Fruit fly (Drosophila melanogaster) whole organism, embryonic: ENCODE measurements around the gene Obp28a.

Experiments
- Atf6 ChIP-seq: fragments of 200-800 bp; sonication (Bioruptor generic); IDR thresholded peaks from 2 replicates; pipeline ENCODE4 v1.3.6; 2022; ENCODE audit warnings: missing biosample characterization, missing genetic modification characterization
- Awh ChIP-seq: fragments of 200-800 bp; sonication (Bioruptor generic); IDR thresholded peaks from 2 replicates; pipeline ENCODE4, ENCODE4 v1.3.6; 2022; ENCODE audit warnings: missing biosample characterization, missing genetic modification characterization
- Blimp-1 ChIP-seq: fragments of 200-800 bp; sonication (Bioruptor generic); optimal IDR thresholded peaks from 3 replicates; lab custom pipeline; 2018; ENCODE audit warnings: missing biosample characterization, missing genetic modification characterization, mild to moderate bottlenecking, moderate library complexity, missing genetic modification reagents
- BtbVII ChIP-seq: fragments of 200-800 bp; sonication (Bioruptor generic); optimal IDR thresholded peaks from 3 replicates; lab custom pipeline; 2017; ENCODE audit warnings: missing biosample characterization, mild to moderate bottlenecking, missing genetic modification characterization
- CG10209 ChIP-seq: fragments of 200-800 bp; sonication (Bioruptor generic); optimal IDR thresholded peaks from 3 replicates; lab custom pipeline; 2017; ENCODE audit warnings: missing biosample characterization, mild to moderate bottlenecking, missing genetic modification characterization, missing genetic modification reagents
- CG10321 ChIP-seq: fragments of 200-800 bp; sonication (Bioruptor generic); IDR thresholded peaks from 2 replicates; pipeline ENCODE4 v1.3.6; 2022; ENCODE audit warnings: missing biosample characterization, missing genetic modification characterization
- CG11560 ChIP-seq: fragments of 200-800 bp; sonication (Bioruptor generic); IDR thresholded peaks from 3 replicates; pipeline ENCODE4 v1.3.6; 2022; ENCODE audit warnings: missing biosample characterization, missing genetic modification characterization
- CG12236 ChIP-seq: fragments of 200-800 bp; sonication (Bioruptor generic); optimal IDR thresholded peaks from 2 replicates; lab custom pipeline; 2016; ENCODE audit warnings: missing biosample characterization, missing genetic modification characterization
- CG13296 ChIP-seq: fragments of 200-800 bp; sonication (Bioruptor generic); optimal IDR thresholded peaks from 3 replicates; lab custom pipeline; 2018; ENCODE audit warnings: missing biosample characterization, mild to moderate bottlenecking, missing genetic modification characterization
- CG14441 ChIP-seq: fragments of 200-800 bp; sonication (Bioruptor generic); IDR thresholded peaks from 2 replicates; pipeline ENCODE4 v1.3.6; 2022; ENCODE audit warnings: missing biosample characterization, missing genetic modification characterization
- CG15269 ChIP-seq: fragments of 200-800 bp; sonication (Bioruptor generic); optimal IDR thresholded peaks from 2 replicates; lab custom pipeline; 2018; ENCODE audit warnings: missing biosample characterization, mild to moderate bottlenecking, missing genetic modification characterization, moderate library complexity
- CG16779 ChIP-seq: fragments of 200-800 bp; sonication (Bioruptor generic); IDR thresholded peaks from 2 replicates; pipeline ENCODE4 v1.3.6; 2022; ENCODE audit warnings: missing biosample characterization, missing genetic modification characterization
- CG18011 ChIP-seq: fragments of 200-800 bp; sonication (Bioruptor generic); optimal IDR thresholded peaks from 2 replicates; lab custom pipeline; 2017; ENCODE audit warnings: missing biosample characterization, missing genetic modification characterization, mild to moderate bottlenecking, moderate library complexity, missing genotype
- CG31365 ChIP-seq: fragments of 200-800 bp; sonication (Bioruptor generic); optimal IDR thresholded peaks from 2 replicates; lab custom pipeline; 2018; ENCODE audit warnings: missing biosample characterization, mild to moderate bottlenecking, missing genetic modification characterization
- CG4282 ChIP-seq: fragments of 200-800 bp; sonication (Bioruptor generic); optimal IDR thresholded peaks from 2 replicates; lab custom pipeline; 2016; ENCODE audit warnings: missing biosample characterization, missing genetic modification characterization
- CG8388 ChIP-seq: fragments of 200-800 bp; sonication (Bioruptor generic); optimal IDR thresholded peaks from 2 replicates; lab custom pipeline; 2019; ENCODE audit warnings: missing biosample characterization, mild to moderate bottlenecking, missing genetic modification characterization, moderate library complexity
- CG9437 ChIP-seq: fragments of 200-800 bp; sonication (Bioruptor generic); optimal IDR thresholded peaks from 2 replicates; lab custom pipeline; 2018; ENCODE audit warnings: missing biosample characterization, mild to moderate bottlenecking, missing genetic modification characterization
- D ChIP-seq, 2 experiments: fragments of 200-800 bp in 1 of 2; fragments of >200 bp in 1 of 2; sonication (Bioruptor generic) in 1 of 2; optimal IDR thresholded peaks; 2 replicates in 1 of 2; 3 replicates in 1 of 2; lab custom pipeline; 2017; ENCODE audit warnings: mild to moderate bottlenecking in 1 of 2, missing biosample characterization in 1 of 2, missing genetic modification characterization in 1 of 2, missing genetic modification reagents in 1 of 2
- Dad ChIP-seq: fragments of 200-800 bp; sonication (Bioruptor generic); optimal IDR thresholded peaks from 3 replicates; lab custom pipeline; 2016; ENCODE audit warnings: missing biosample characterization, missing genetic modification characterization
- Deaf1 ChIP-seq: fragments of 200-800 bp; optimal IDR thresholded peaks from 3 replicates; lab custom pipeline; 2019; ENCODE audit warnings: missing biosample characterization, mild to moderate bottlenecking, missing genetic modification characterization, moderate library complexity
- Dip3 ChIP-seq: fragments of 200-800 bp; sonication (Bioruptor generic); optimal IDR thresholded peaks from 3 replicates; lab custom pipeline; 2016; ENCODE audit warnings: missing biosample characterization, missing genetic modification characterization
- Lim3 ChIP-seq: fragments of 200-800 bp; sonication (Bioruptor generic); IDR thresholded peaks from 2 replicates; pipeline ENCODE4 v1.3.6; 2022; ENCODE audit warnings: missing biosample characterization, missing genetic modification characterization
- Med ChIP-seq: fragments of 200-800 bp; sonication (Bioruptor generic); peaks from one replicate; lab custom pipeline; 2016; ENCODE audit warnings: missing biosample characterization, missing genetic modification characterization, mild to moderate bottlenecking, inconsistent platforms, moderate library complexity
- NC2α ChIP-seq: fragments of 200-800 bp; sonication (Bioruptor generic); optimal IDR thresholded peaks from 2 replicates; lab custom pipeline; 2016; ENCODE audit warnings: missing biosample characterization, missing genetic modification characterization
- Side ChIP-seq: fragments of 200-800 bp; sonication (Bioruptor generic); optimal IDR thresholded peaks from 2 replicates; lab custom pipeline; 2016; ENCODE audit warnings: missing biosample characterization, missing genetic modification characterization
- Taf1 ChIP-seq: fragments of 200-800 bp; sonication (Bioruptor generic); IDR thresholded peaks from 2 replicates; pipeline ENCODE4 v1.3.6; 2022; ENCODE audit warnings: missing biosample characterization, missing genetic modification characterization
- abd-A ChIP-seq: fragments of 200-800 bp; sonication (Bioruptor generic); optimal IDR thresholded peaks from 3 replicates; lab custom pipeline; 2019; ENCODE audit warnings: missing biosample characterization, mild to moderate bottlenecking, missing genetic modification characterization, moderate library complexity
- cato ChIP-seq: fragments of 200-800 bp; sonication (Bioruptor generic); optimal IDR thresholded peaks from 2 replicates; lab custom pipeline; 2016; ENCODE audit warnings: missing biosample characterization, missing genetic modification characterization, borderline replicate concordance
- corto ChIP-seq: fragments of 200-800 bp; sonication (Bioruptor generic); optimal IDR thresholded peaks from 2 replicates; lab custom pipeline; 2016; ENCODE audit warnings: missing biosample characterization, mild to moderate bottlenecking, missing genetic modification characterization, moderate library complexity
- crol ChIP-seq: fragments of 200-800 bp; sonication (Bioruptor generic); IDR thresholded peaks from 2 replicates; pipeline ENCODE4 v1.3.6; 2022; ENCODE audit warnings: missing biosample characterization, missing genetic modification characterization
- dmrt11E ChIP-seq: fragments of 200-800 bp; sonication (Bioruptor generic); optimal IDR thresholded peaks from 3 replicates; lab custom pipeline; 2018; ENCODE audit warnings: missing biosample characterization, mild to moderate bottlenecking, missing genetic modification characterization, moderate library complexity
- dpn ChIP-seq, 2 experiments: fragments of 200-800 bp; sonication (Bioruptor generic); optimal IDR thresholded peaks; 3 replicates each; lab custom pipeline; 2016; ENCODE audit warnings: missing biosample characterization in 2 of 2, missing genetic modification characterization in 2 of 2
- exex ChIP-seq: fragments of 200-800 bp; sonication (Bioruptor generic); optimal IDR thresholded peaks from 4 replicates; lab custom pipeline; 2018; ENCODE audit warnings: missing biosample characterization, mild to moderate bottlenecking, missing genetic modification characterization, moderate library complexity
- fru ChIP-seq: fragments of >200 bp; optimal IDR thresholded peaks from 2 replicates; lab custom pipeline; 2017
- gsb-n ChIP-seq: fragments of 200-800 bp; sonication (Bioruptor generic); optimal IDR thresholded peaks from 3 replicates; lab custom pipeline; 2018; ENCODE audit warnings: missing biosample characterization, mild to moderate bottlenecking, missing genetic modification characterization
- hth ChIP-seq: fragments of >200 bp; optimal IDR thresholded peaks from 2 replicates; lab custom pipeline; 2017; ENCODE audit warnings: inconsistent platforms
- kni ChIP-seq: fragments of 200-800 bp; sonication (Bioruptor generic); optimal IDR thresholded peaks from 3 replicates; lab custom pipeline; 2017; ENCODE audit warnings: mild to moderate bottlenecking, missing biosample characterization, missing genetic modification reagents, missing genetic modification characterization
- mld ChIP-seq: fragments of 200-800 bp; sonication (Bioruptor generic); IDR thresholded peaks from 3 replicates; pipeline ENCODE4 v1.3.6; 2022; ENCODE audit warnings: missing biosample characterization, missing genetic modification characterization; ENCODE audit not compliant: partially characterized antibody
- oc ChIP-seq: fragments of 200-800 bp; sonication (Bioruptor generic); optimal IDR thresholded peaks from 2 replicates; lab custom pipeline; 2018; ENCODE audit warnings: missing biosample characterization, mild to moderate bottlenecking, missing genetic modification characterization, moderate library complexity
- pros ChIP-seq: fragments of 200-800 bp; sonication (Bioruptor generic); optimal IDR thresholded peaks from 3 replicates; lab custom pipeline; 2019; ENCODE audit warnings: missing biosample characterization, mild to moderate bottlenecking, missing genetic modification characterization, moderate library complexity
- sqz ChIP-seq: fragments of 200-800 bp; sonication (Bioruptor generic); optimal IDR thresholded peaks from 3 replicates; lab custom pipeline; 2018; ENCODE audit warnings: missing biosample characterization, mild to moderate bottlenecking, missing genetic modification characterization
- stc ChIP-seq: fragments of 200-800 bp; sonication (Bioruptor generic); IDR thresholded peaks from 2 replicates; pipeline ENCODE4 v1.3.6; 2022; ENCODE audit warnings: missing biosample characterization, missing genetic modification characterization
- tll ChIP-seq, 2 experiments: fragments of 200-800 bp in 1 of 2; fragments of >200 bp in 1 of 2; sonication (Bioruptor generic) in 1 of 2; optimal IDR thresholded peaks; 2 replicates each; lab custom pipeline; 2017 to 2019; ENCODE audit warnings: missing biosample characterization in 2 of 2, missing genetic modification characterization in 2 of 2, mild to moderate bottlenecking in 1 of 2, moderate library complexity in 1 of 2
- unc-4 ChIP-seq: fragments of 200-800 bp; sonication (Bioruptor generic); IDR thresholded peaks from 2 replicates; pipeline ENCODE4 v1.3.6; 2022; ENCODE audit warnings: missing biosample characterization, missing genetic modification characterization; ENCODE audit not compliant: partially characterized antibody
- vnd ChIP-seq: fragments of 200-800 bp; sonication (Bioruptor generic); IDR thresholded peaks from 3 replicates; pipeline ENCODE4 v1.3.6; 2022; ENCODE audit warnings: missing biosample characterization, missing genetic modification characterization; ENCODE audit not compliant: partially characterized antibody
- vvl ChIP-seq: fragments of 200-800 bp; sonication (Bioruptor generic); IDR thresholded peaks from 2 replicates; pipeline ENCODE4 v1.3.6; 2022; ENCODE audit warnings: missing biosample characterization, missing genetic modification characterization
- z ChIP-seq: fragments of 200-800 bp; sonication (Bioruptor generic); IDR thresholded peaks from 3 replicates; pipeline ENCODE4 v1.3.6; 2022; ENCODE audit warnings: missing biosample characterization, missing genetic modification characterization

Gene Obp28a

DNA sequence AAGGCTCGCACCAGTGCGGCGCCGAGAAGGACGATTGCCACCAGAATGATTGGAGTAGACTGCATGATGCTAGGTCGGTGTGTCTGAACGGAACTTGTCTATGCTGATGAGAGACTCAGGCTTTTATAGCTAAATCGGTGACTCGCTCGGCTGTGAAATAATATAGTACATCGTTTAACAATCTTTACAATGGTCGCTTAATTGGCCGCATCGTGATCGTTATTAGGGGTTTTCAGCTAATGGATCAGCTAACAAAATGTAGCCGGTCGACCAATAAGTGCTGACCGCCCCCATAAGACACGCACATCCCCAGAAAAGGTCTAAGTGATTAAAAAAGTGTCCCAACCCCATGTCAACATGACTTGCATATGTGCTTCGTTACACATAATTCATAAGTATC lies at the start of gene Obp28a:
Obp28a (minus strand) TSS at position 101 of the 400 bp plus-strand sequence.
- no peak for TF ChIP-seq CG14441
- 0 out of 3 replicates have a peak, but pooled peaks have one; percentile 2 for TF ChIP-seq vnd (GFP tag; lab: Robert Waterston, UW)

DNA sequence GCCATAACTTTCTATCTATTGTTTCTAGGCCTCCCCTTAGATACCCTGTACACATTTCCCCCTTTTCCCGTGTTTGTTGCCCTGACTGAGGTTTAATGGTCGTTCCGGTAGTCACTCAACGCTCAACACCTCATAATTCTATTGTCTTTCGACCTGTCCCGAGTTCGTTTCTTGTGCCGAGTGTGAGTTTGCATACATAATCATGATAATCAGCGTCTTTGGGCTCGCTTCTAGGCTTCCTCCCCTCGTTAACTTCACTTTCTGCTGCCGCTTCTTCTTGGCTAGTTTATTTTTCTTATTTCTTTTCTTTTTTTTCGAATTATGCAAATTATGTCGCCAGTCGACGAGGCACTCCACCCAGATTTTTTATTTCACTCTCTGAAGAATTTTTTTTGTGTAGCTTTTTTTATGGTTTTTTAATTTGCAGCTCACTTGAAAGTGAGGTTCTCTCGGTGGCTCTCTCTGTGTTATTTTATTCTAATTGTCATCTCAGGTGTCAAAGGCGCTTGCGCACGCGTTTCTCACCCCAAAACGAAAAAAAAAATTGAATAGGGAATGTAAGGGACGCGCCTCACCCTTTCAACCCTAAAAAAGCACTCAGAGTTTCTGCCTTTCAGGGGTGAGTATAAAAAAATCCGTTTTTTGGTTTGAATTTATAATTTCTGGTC lies 48.6 kb upstream of the Obp28a start:
- TF ChIP-seq CG18011 (GFP tag; lab: Kevin White, UChicago): no peak
- TF ChIP-seq CG16779 (GFP tag; lab: Robert Waterston, UW): no peak
- TF ChIP-seq pros (GFP tag; lab: Kevin White, UChicago): peak; percentile 88
- TF ChIP-seq sqz (GFP tag; lab: Kevin White, UChicago): peak; percentile 94
- TF ChIP-seq crol (GFP tag; lab: Robert Waterston, UW): peak; percentile 61
- no peak for TF ChIP-seq Atf6
- no peak for TF ChIP-seq dpn (GFP tag; optimal IDR thresholded peaks at IDR 0.05; lab: Kevin White, UChicago)
- TF ChIP-seq CG15269: no peak
- peak; percentile 56; the same call in 1 of the 3 replicates for TF ChIP-seq z (GFP tag; lab: Robert Waterston, UW)
- TF ChIP-seq mld (GFP tag; lab: Robert Waterston, UW): no peak
- TF ChIP-seq CG9437 (GFP tag; lab: Kevin White, UChicago): no peak
- TF ChIP-seq Taf1: no peak
- no peak for TF ChIP-seq CG10321
- no peak for TF ChIP-seq vnd (GFP tag; lab: Robert Waterston, UW)
- TF ChIP-seq CG8388 (GFP tag; lab: Kevin White, UChicago): no peak
- no peak for TF ChIP-seq CG31365
- TF ChIP-seq Side: no peak
- TF ChIP-seq stc: no peak
- no peak for TF ChIP-seq exex (tag; lab: Kevin White, UChicago)
- TF ChIP-seq D (optimal IDR thresholded peaks at IDR 0.05; lab: Kevin White, UChicago): no peak
- TF ChIP-seq D (GFP tag; optimal IDR thresholded peaks at IDR 0.05; lab: Kevin White, UChicago): no peak
- TF ChIP-seq tll (GFP tag; optimal IDR thresholded peaks at IDR 0.05; lab: Kevin White, UChicago): no peak
- no peak for TF ChIP-seq CG13296
- no peak for TF ChIP-seq fru (lab: Kevin White, UChicago)
- no peak for TF ChIP-seq unc-4
- TF ChIP-seq kni (GFP tag; lab: Kevin White, UChicago): peak; percentile 84
- peak; percentile 41; the same call in 1 of the 2 replicates for TF ChIP-seq Awh (GFP tag; lab: Robert Waterston, UW)
- TF ChIP-seq Dad (GFP tag; lab: Kevin White, UChicago): no peak
- TF ChIP-seq cato: no peak
- no peak for TF ChIP-seq Deaf1 (tag; lab: Kevin White, UChicago)
- TF ChIP-seq BtbVII (GFP tag; lab: Kevin White, UChicago): no peak
- peak; percentile 49 for TF ChIP-seq Med (GFP tag; lab: Kevin White, UChicago)
- TF ChIP-seq Blimp-1 (GFP tag; lab: Kevin White, UChicago): peak; percentile 86
- TF ChIP-seq NC2α (GFP tag; lab: Kevin White, UChicago): no peak
- peak; percentile 73; the same call in 1 of the 2 replicates for TF ChIP-seq vvl (GFP tag; lab: Robert Waterston, UW)
- TF ChIP-seq CG4282 (GFP tag; lab: Kevin White, UChicago): no peak
- TF ChIP-seq Lim3 (GFP tag; lab: Robert Waterston, UW): no peak
- peak; percentile 20 for TF ChIP-seq oc (tag; lab: Kevin White, UChicago)
- no peak for TF ChIP-seq dmrt11E (tag; lab: Kevin White, UChicago)
- no peak for TF ChIP-seq corto
- TF ChIP-seq CG10209 (GFP tag; lab: Kevin White, UChicago): no peak
- TF ChIP-seq gsb-n (tag; lab: Kevin White, UChicago): peak; percentile 81
- TF ChIP-seq hth: peak; percentile 31
- TF ChIP-seq abd-A (tag; lab: Kevin White, UChicago): peak; percentile 72
- no peak for TF ChIP-seq CG11560
- TF ChIP-seq CG12236 (GFP tag; lab: Kevin White, UChicago): no peak
- no peak for TF ChIP-seq Dip3 (GFP tag; lab: Kevin White, UChicago)
